Worm (Caenorhabditis elegans) whole organism, young adult: ENCODE data around the gene T02C1.1.
A peak's percentile ranks its signal among the peaks of the same experiment; 100 is the strongest.

Experiments
- B0019.2 ChIP-seq: fragments of 200-800 bp; sonication (Bioruptor generic); conservative IDR thresholded peaks from 2 replicates; pipeline ENCODE4 v1.3.6; 2022; ENCODE audit warnings: missing genetic modification reagents, missing genetic modification characterization, missing compliant biosample characterization
- B0261.1 ChIP-seq: sonication (generic microtip); optimal IDR thresholded peaks from 2 replicates; lab custom pipeline; 2016; ENCODE audit warnings: mild to moderate bottlenecking, missing genetic modification characterization, moderate library complexity, missing compliant biosample characterization
- B0336.3 ChIP-seq: fragments of 200-800 bp; sonication (Bioruptor generic); IDR thresholded peaks from 2 replicates; pipeline ENCODE4 v1.3.6; 2022; ENCODE audit warnings: missing genetic modification characterization, missing compliant biosample characterization
- C17E4.6 ChIP-seq: fragments of 200-800 bp; sonication (Bioruptor generic); IDR thresholded peaks from 2 replicates; pipeline ENCODE4 v1.3.6; 2022; ENCODE audit warnings: missing genetic modification reagents, missing genetic modification characterization, missing compliant biosample characterization
- D2030.7 ChIP-seq: fragments of 200-800 bp; sonication (Bioruptor generic); IDR thresholded peaks from 2 replicates; pipeline ENCODE4 v1.3.6; 2022; ENCODE audit warnings: missing genetic modification reagents, missing genetic modification characterization, missing compliant biosample characterization
- F22D6.2 ChIP-seq: sonication (generic microtip); optimal IDR thresholded peaks from 2 replicates; lab custom pipeline; 2016; ENCODE audit warnings: mild to moderate bottlenecking, missing genetic modification characterization, missing compliant biosample characterization
- F49E8.2 ChIP-seq: sonication (generic microtip); optimal IDR thresholded peaks from 3 replicates; lab custom pipeline; 2017; ENCODE audit warnings: missing genetic modification characterization, mild to moderate bottlenecking, missing compliant biosample characterization, antibody characterized with exemption, moderate library complexity; ENCODE audit not compliant: insufficient read depth
- F55B11.4 ChIP-seq: sonication (generic microtip); optimal IDR thresholded peaks from 2 replicates; lab custom pipeline; 2016; ENCODE audit warnings: missing compliant biosample characterization, missing genetic modification characterization, borderline replicate concordance; ENCODE audit not compliant: insufficient read depth
- F57A8.1 ChIP-seq: fragments of 200-800 bp; sonication (Bioruptor generic); optimal IDR thresholded peaks from 2 replicates; lab custom pipeline; 2018; ENCODE audit warnings: mild to moderate bottlenecking, missing genetic modification characterization, moderate library complexity, missing compliant biosample characterization
- T07F8.4 ChIP-seq: sonication (generic microtip); optimal IDR thresholded peaks from 2 replicates; lab custom pipeline; 2016; ENCODE audit warnings: mild to moderate bottlenecking, missing genetic modification characterization, moderate library complexity, missing compliant biosample characterization
- ZK185.1 ChIP-seq: sonication (generic microtip); optimal IDR thresholded peaks from 2 replicates; lab custom pipeline; 2016; ENCODE audit warnings: mild to moderate bottlenecking, missing genetic modification characterization, missing compliant biosample characterization; ENCODE audit not compliant: poor library complexity, severe bottlenecking
- ama-1 ChIP-seq, 3 experiments: fragments of 150-350 bp in 1 of 3; sonication (generic microtip) in 2 of 3; optimal IDR thresholded peaks; 2 replicates each; lab custom pipeline; 2014 to 2018; ENCODE audit warnings: missing biosample characterization in 2 of 3, missing genetic modification characterization in 2 of 3, missing genetic modification reagents in 2 of 3
- atf-7 ChIP-seq: sonication (generic microtip); optimal IDR thresholded peaks from 2 replicates; lab custom pipeline; 2017; ENCODE audit warnings: mild to moderate bottlenecking, missing genetic modification characterization, missing compliant biosample characterization
- attf-5 ChIP-seq: fragments of 200-800 bp; sonication (Bioruptor generic); optimal IDR thresholded peaks from 2 replicates; lab custom pipeline; 2018; ENCODE audit warnings: mild to moderate bottlenecking, missing genetic modification characterization, missing compliant biosample characterization
- attf-6 ChIP-seq: fragments of 200-800 bp; sonication (Bioruptor generic); IDR thresholded peaks from 2 replicates; pipeline ENCODE4 v1.3.6; 2022; ENCODE audit warnings: missing genetic modification reagents, missing genetic modification characterization, missing compliant biosample characterization
- cebp-1 ChIP-seq, 2 experiments: fragments of 200-800 bp in 1 of 2; sonication (Bioruptor generic) in 1 of 2; sonication (generic microtip) in 1 of 2; IDR thresholded peaks in 1 of 2; optimal IDR thresholded peaks in 1 of 2; 2 replicates each; pipeline versions ENCODE4 v1.3.6 to Lab custom; 2017 to 2022; ENCODE audit warnings: missing compliant biosample characterization in 2 of 2, missing genetic modification characterization in 2 of 2, mild to moderate bottlenecking in 1 of 2, missing genetic modification reagents in 1 of 2, moderate library complexity in 1 of 2
- ceh-27 ChIP-seq: fragments of 200-800 bp; sonication (Bioruptor generic); optimal IDR thresholded peaks from 2 replicates; lab custom pipeline; 2018; ENCODE audit warnings: mild to moderate bottlenecking, missing genetic modification characterization, moderate library complexity, missing compliant biosample characterization
- chd-7 ChIP-seq: sonication (generic microtip); optimal IDR thresholded peaks from 2 replicates; lab custom pipeline; 2016; ENCODE audit warnings: mild to moderate bottlenecking, missing genetic modification characterization, moderate library complexity, missing compliant biosample characterization
- dox-1 ChIP-seq: fragments of 200-800 bp; sonication (Bioruptor generic); IDR thresholded peaks from 2 replicates; pipeline ENCODE4 v1.3.6; 2022; ENCODE audit warnings: missing genetic modification reagents, missing genetic modification characterization, missing compliant biosample characterization
- dpl-1 ChIP-seq: fragments of 150-350 bp; optimal IDR thresholded peaks from 2 replicates; lab custom pipeline; 2014; ENCODE audit warnings: missing biosample characterization, missing genetic modification reagents, missing genetic modification characterization
- efl-1 ChIP-seq: fragments of 150-350 bp; optimal IDR thresholded peaks from 2 replicates; lab custom pipeline; 2014; ENCODE audit warnings: missing biosample characterization, missing genetic modification reagents, missing genetic modification characterization
- egrh-3 ChIP-seq: fragments of 200-800 bp; sonication (Bioruptor generic); IDR thresholded peaks from 2 replicates; pipeline ENCODE4 v1.3.6; 2022; ENCODE audit warnings: missing genetic modification reagents, missing genetic modification characterization, missing compliant biosample characterization
- ekl-4 ChIP-seq: fragments of 200-800 bp; sonication (Bioruptor generic); IDR thresholded peaks from 2 replicates; pipeline ENCODE4 v1.3.6; 2022; ENCODE audit warnings: missing genetic modification reagents, missing genetic modification characterization, missing compliant biosample characterization
- him-1 ChIP-seq: sonication (generic microtip); optimal IDR thresholded peaks from 2 replicates; lab custom pipeline; 2016; ENCODE audit warnings: missing genotype, missing genetic modification reagents, missing genetic modification characterization, missing compliant biosample characterization
- hrde-1 ChIP-seq: sonication (generic microtip); optimal IDR thresholded peaks from 2 replicates; lab custom pipeline; 2016; ENCODE audit warnings: missing genetic modification characterization, mild to moderate bottlenecking, missing compliant biosample characterization, moderate library complexity, missing genotype, missing genetic modification reagents, borderline replicate concordance
- hsf-1 ChIP-seq: fragments of 200-800 bp; sonication (Bioruptor generic); IDR thresholded peaks from 2 replicates; pipeline ENCODE4 v1.3.6; 2022; ENCODE audit warnings: missing genetic modification reagents, missing genetic modification characterization, missing compliant biosample characterization
- lin-26 ChIP-seq: fragments of 200-800 bp; sonication (Bioruptor generic); IDR thresholded peaks from 2 replicates; pipeline ENCODE4 v1.3.6; 2022; ENCODE audit warnings: missing genetic modification reagents, missing genetic modification characterization, missing compliant biosample characterization
- lin-40 ChIP-seq: sonication (generic microtip); optimal IDR thresholded peaks from 2 replicates; lab custom pipeline; 2016; ENCODE audit warnings: missing genetic modification characterization, mild to moderate bottlenecking, missing compliant biosample characterization, missing genotype, missing genetic modification reagents
- lin-54 ChIP-seq: fragments of 200-800 bp; sonication (Bioruptor generic); optimal IDR thresholded peaks from 2 replicates; lab custom pipeline; 2018; ENCODE audit warnings: mild to moderate bottlenecking, missing genetic modification characterization, missing compliant biosample characterization
- madf-10 ChIP-seq: sonication (generic microtip); optimal IDR thresholded peaks from 2 replicates; lab custom pipeline; 2016; ENCODE audit warnings: mild to moderate bottlenecking, missing genetic modification characterization, missing compliant biosample characterization
- madf-3 ChIP-seq: fragments of 200-800 bp; sonication (Bioruptor generic); IDR thresholded peaks from 2 replicates; pipeline ENCODE4 v1.3.6; 2022; ENCODE audit warnings: missing genetic modification reagents, missing genetic modification characterization, missing compliant biosample characterization
- mcd-1 ChIP-seq: fragments of 200-800 bp; sonication (Bioruptor generic); IDR thresholded peaks from 2 replicates; pipeline ENCODE4 v1.3.6; 2022; ENCODE audit warnings: missing genetic modification reagents, missing genetic modification characterization, missing compliant biosample characterization
- nhr-120 ChIP-seq: fragments of 200-800 bp; sonication (Bioruptor generic); IDR thresholded peaks from 2 replicates; pipeline ENCODE4 v1.3.6; 2022; ENCODE audit warnings: missing genetic modification characterization, missing compliant biosample characterization
- nhr-179 ChIP-seq: sonication (generic microtip); optimal IDR thresholded peaks from 2 replicates; lab custom pipeline; 2016; ENCODE audit warnings: mild to moderate bottlenecking, missing genetic modification characterization, missing compliant biosample characterization
- nhr-80 ChIP-seq: sonication (generic microtip); optimal IDR thresholded peaks from 2 replicates; lab custom pipeline; 2016; ENCODE audit warnings: missing genetic modification characterization, missing compliant biosample characterization
- pbrm-1 ChIP-seq: fragments of 200-800 bp; sonication (Bioruptor generic); IDR thresholded peaks from 2 replicates; pipeline ENCODE4 v1.3.6; 2022; ENCODE audit warnings: missing genetic modification reagents, missing genetic modification characterization, missing compliant biosample characterization
- pha-4 ChIP-seq: fragments of 150-350 bp; sonication (generic microtip); optimal IDR thresholded peaks from 2 replicates; lab custom pipeline; 2014; ENCODE audit warnings: missing biosample characterization, missing genetic modification reagents, missing genetic modification characterization
- rcor-1 ChIP-seq: fragments of 200-800 bp; sonication (Bioruptor generic); IDR thresholded peaks from 2 replicates; pipeline ENCODE4 v1.3.6; 2022; ENCODE audit warnings: missing genetic modification reagents, missing genetic modification characterization, missing compliant biosample characterization
- repo-1 ChIP-seq: sonication (generic microtip); optimal IDR thresholded peaks from 2 replicates; lab custom pipeline; 2017; ENCODE audit warnings: mild to moderate bottlenecking, missing genetic modification characterization, missing compliant biosample characterization
- snpc-1.1 ChIP-seq: sonication (generic microtip); optimal IDR thresholded peaks from 2 replicates; lab custom pipeline; 2017; ENCODE audit warnings: missing genetic modification characterization, mild to moderate bottlenecking, missing compliant biosample characterization, antibody characterized with exemption, moderate library complexity, missing genotype, missing genetic modification reagents; ENCODE audit not compliant: insufficient read depth
- tbp1 ChIP-seq: fragments of 200-800 bp; sonication (Bioruptor generic); optimal IDR thresholded peaks from 2 replicates; lab custom pipeline; 2018; ENCODE audit warnings: mild to moderate bottlenecking, missing genetic modification characterization, missing compliant biosample characterization
- xnd-1 ChIP-seq: sonication (generic microtip); optimal IDR thresholded peaks from 2 replicates; lab custom pipeline; 2016; ENCODE audit warnings: missing genotype, missing genetic modification reagents, missing genetic modification characterization, missing compliant biosample characterization
- ztf-18 ChIP-seq: sonication (generic microtip); optimal IDR thresholded peaks from 2 replicates; lab custom pipeline; 2016; ENCODE audit warnings: missing genotype, mild to moderate bottlenecking, missing genetic modification characterization, missing compliant biosample characterization
- ztf-26 ChIP-seq: sonication (generic microtip); optimal IDR thresholded peaks from 2 replicates; lab custom pipeline; 2017; ENCODE audit warnings: missing genetic modification characterization, missing compliant biosample characterization
- ztf-3 ChIP-seq: fragments of 200-800 bp; sonication (Bioruptor generic); optimal IDR thresholded peaks from 2 replicates; lab custom pipeline; 2018; ENCODE audit warnings: mild to moderate bottlenecking, missing genetic modification characterization, missing compliant biosample characterization
- ztf-6 ChIP-seq: fragments of 200-800 bp; sonication (Bioruptor generic); IDR thresholded peaks from 2 replicates; pipeline ENCODE4 v1.3.6; 2022; ENCODE audit warnings: missing genetic modification reagents, missing genetic modification characterization, missing compliant biosample characterization

Gene T02C1.1

DNA sequence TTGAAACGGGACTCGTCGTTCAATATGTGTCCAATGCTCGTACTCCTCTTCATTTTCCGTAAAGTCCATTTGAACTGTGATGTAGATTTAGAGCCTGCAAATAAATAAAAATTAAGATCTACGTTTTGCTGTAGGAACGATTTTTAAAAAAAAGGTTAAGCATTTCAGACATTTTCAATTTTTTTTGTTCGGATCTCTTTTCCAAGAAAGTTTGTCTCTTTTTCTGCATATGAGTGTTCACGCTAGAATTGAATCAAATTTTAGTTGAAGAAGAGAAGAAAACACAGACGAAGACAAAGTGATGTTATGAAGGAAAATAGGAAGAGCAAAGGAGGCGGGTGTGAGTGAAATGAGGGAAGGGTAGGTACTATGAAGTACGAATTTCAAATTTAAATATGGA, 32.0 kb upstream of the T02C1.1 start, which contains the start of gene npr-29:
Gene npr-29, minus strand, starts transcription at position 101 of the 400 bp plus-strand sequence.
- no peak for TF ChIP-seq F55B11.4 (tag; lab: Kevin White, UChicago)

ce11 chrIII:9224986-9225385, 22.3 kb upstream of the T02C1.1 start:
- no peak for TF ChIP-seq ztf-3
- TF ChIP-seq egrh-3, result no peak
- TF ChIP-seq ceh-27, result no peak
- TF ChIP-seq nhr-179 (tag; lab: Kevin White, UChicago), result no peak
- no peak for TF ChIP-seq ama-1 (optimal IDR thresholded peaks at IDR 0.05; lab: Kevin White, UChicago)
- TF ChIP-seq ama-1 (GFP tag; optimal IDR thresholded peaks at IDR 0.05; lab: Kevin White, UChicago), result no peak
- TF ChIP-seq ztf-18 (tag; lab: Kevin White, UChicago), result no peak
- TF ChIP-seq tbp1 (GFP tag; lab: Kevin White, UChicago), result no peak
- TF ChIP-seq repo-1, result no peak
- no peak for TF ChIP-seq ekl-4
- TF ChIP-seq nhr-120, result no peak
- TF ChIP-seq hrde-1 (tag; lab: Kevin White, UChicago), result peak; percentile 75
- no peak for TF ChIP-seq T07F8.4
- 0 out of 2 replicates have a peak, but pooled peaks have one; percentile 26 for TF ChIP-seq madf-3 (GFP tag; lab: Robert Waterston, UW)
- no peak for TF ChIP-seq lin-54
- no peak for TF ChIP-seq pha-4
- no peak for TF ChIP-seq lin-26 (GFP tag; lab: Robert Waterston, UW)
- TF ChIP-seq C17E4.6 (GFP tag; lab: Robert Waterston, UW), result no peak
- no peak for TF ChIP-seq B0019.2 (GFP tag; lab: Robert Waterston, UW)
- TF ChIP-seq chd-7, result no peak
- no peak for TF ChIP-seq F49E8.2 (tag; lab: Kevin White, UChicago)
- TF ChIP-seq ztf-6, result no peak
- TF ChIP-seq F57A8.1 (GFP tag; lab: Kevin White, UChicago), result no peak
- no peak for TF ChIP-seq lin-40 (tag; lab: Kevin White, UChicago)
- no peak for TF ChIP-seq ZK185.1 (tag; lab: Kevin White, UChicago)
- TF ChIP-seq atf-7, result no peak
- no peak for TF ChIP-seq ztf-26 (tag; lab: Kevin White, UChicago)
- no peak for TF ChIP-seq madf-10 (tag; lab: Kevin White, UChicago)
- TF ChIP-seq hsf-1 (GFP tag; lab: Robert Waterston, UW), result peak; percentile 50; the same call in 1 of the 2 replicates
- peak; percentile 31 for TF ChIP-seq xnd-1 (tag; lab: Kevin White, UChicago)
- TF ChIP-seq him-1 (tag; lab: Kevin White, UChicago), result no peak
- TF ChIP-seq snpc-1.1 (tag; lab: Kevin White, UChicago), result no peak
- TF ChIP-seq cebp-1 (GFP tag; IDR thresholded peaks at IDR 0.05; lab: Robert Waterston, UW), result no peak
- no peak for TF ChIP-seq cebp-1 (tag; optimal IDR thresholded peaks at IDR 0.05; lab: Kevin White, UChicago)

DNA sequence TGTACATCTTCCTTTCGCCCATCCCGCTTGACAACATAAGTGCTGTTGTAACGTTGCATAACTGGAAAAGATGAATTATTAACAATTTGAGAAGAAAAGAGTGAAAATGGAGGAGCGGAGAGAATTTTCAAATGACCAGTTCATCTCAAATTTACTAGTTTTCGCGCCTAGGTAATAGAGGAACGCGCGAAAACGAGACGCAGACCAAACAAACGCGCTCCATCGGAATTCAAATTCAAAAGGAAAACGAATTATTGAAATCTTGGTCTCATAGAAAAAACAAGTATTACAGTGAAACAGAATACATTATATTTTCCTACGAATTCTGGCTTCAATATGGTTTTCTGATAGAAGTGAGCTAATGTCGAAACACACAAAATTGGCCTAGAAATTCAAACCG, 19.1 kb upstream of the T02C1.1 start:
- 0 out of 2 replicates have a peak, but pooled peaks have one; percentile 30 for TF ChIP-seq D2030.7 (GFP tag; lab: Robert Waterston, UW)
- 0 out of 2 replicates have a peak, but pooled peaks have one; percentile 3 for TF ChIP-seq dox-1 (GFP tag; lab: Robert Waterston, UW)
- peak; percentile 1 for TF ChIP-seq attf-5 (GFP tag; lab: Kevin White, UChicago)
- peak; percentile 38 for TF ChIP-seq lin-54
- peak; percentile 20 for TF ChIP-seq nhr-80 (tag; lab: Kevin White, UChicago)
- 0 out of 2 replicates have a peak, but pooled peaks have one; percentile 7 for TF ChIP-seq pbrm-1 (GFP tag; lab: Robert Waterston, UW)
- peak; percentile 57 for TF ChIP-seq dpl-1 (GFP tag; lab: Kevin White, UChicago)
- no peak for TF ChIP-seq attf-6 (GFP tag; lab: Robert Waterston, UW)
- TF ChIP-seq efl-1 (GFP tag; lab: Kevin White, UChicago), result peak; percentile 84
- TF ChIP-seq B0261.1 (tag; lab: Kevin White, UChicago), result no peak
- peak; percentile 79 for TF ChIP-seq mcd-1 (GFP tag; lab: Robert Waterston, UW)
- peak; percentile 22 for TF ChIP-seq ZK185.1 (tag; lab: Kevin White, UChicago)
- TF ChIP-seq F22D6.2 (tag; lab: Kevin White, UChicago), result no peak
- peak; percentile 35; the same call in 1 of the 2 replicates for TF ChIP-seq B0336.3
- TF ChIP-seq pha-4, result no peak
- TF ChIP-seq rcor-1 (GFP tag; lab: Robert Waterston, UW), result no peak
